Worm (Caenorhabditis elegans): ENCODE measurements around the gene perm-3.
A peak's percentile ranks its signal among the peaks of the same experiment; 100 is the strongest.
"Not testable (repeated sequence)": the region's sequence is repeated elsewhere in the genome, so short reads cannot be mapped to it uniquely, and the experiment has no call there.

Gene perm-3

DNA sequence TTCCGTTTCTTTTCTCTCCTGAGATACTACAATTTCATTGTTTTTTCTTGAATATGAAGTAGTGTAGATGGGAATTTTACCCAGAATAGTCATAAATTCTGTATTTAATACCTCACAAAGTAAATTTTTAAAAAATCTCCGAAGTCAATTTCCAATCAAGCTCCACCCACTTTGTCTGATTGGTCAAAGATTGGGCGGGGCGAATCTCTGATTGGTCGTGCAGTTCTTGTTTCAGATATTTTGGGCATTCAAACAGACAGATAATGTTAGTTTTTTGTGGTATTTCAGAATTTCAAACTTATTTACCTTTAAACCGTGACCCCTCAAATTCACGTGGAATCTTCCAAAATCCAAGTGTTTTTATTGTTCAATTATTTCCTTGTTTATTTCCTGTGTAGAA, 34.1 kb downstream of the perm-3 start, which contains the start of gene F41H10.5:
Gene F41H10.5, plus strand, starts transcription at position 375 of the 400 bp plus-strand sequence.
- no peak for TF ChIP-seq ceh-22 (tag; optimal IDR thresholded peaks at IDR 0.05)
- peak; percentile 75 for TF ChIP-seq nfya-1 (tag; optimal IDR thresholded peaks at IDR 0.05)

DNA sequence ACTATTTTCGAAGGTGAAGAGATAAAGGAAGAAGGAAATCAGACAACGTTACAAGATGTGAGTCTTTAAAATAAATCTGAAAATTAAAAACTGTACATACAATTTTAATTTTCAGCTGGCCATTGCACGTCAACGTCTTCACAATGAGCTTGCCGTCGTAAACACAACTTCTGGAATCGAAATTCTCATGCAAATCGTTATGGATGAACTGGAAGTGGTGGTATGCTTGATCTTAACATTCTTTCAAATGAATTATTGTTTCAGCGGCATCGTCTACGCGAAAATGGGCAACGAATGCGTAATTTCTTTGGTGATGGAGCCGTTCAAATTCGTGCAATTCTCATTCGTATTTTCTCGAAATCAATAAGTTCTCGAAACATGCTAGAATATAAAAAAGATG, 40.0 kb downstream of the perm-3 start:
- TF ChIP-seq K02D7.2 (tag; optimal IDR thresholded peaks at IDR 0.05) = no peak
- no peak for TF ChIP-seq pha-2 (tag; optimal IDR thresholded peaks at IDR 0.05)
- no peak for TF ChIP-seq hlh-15 (tag; optimal IDR thresholded peaks at IDR 0.05)
- no peak for TF ChIP-seq zip-5 (tag; optimal IDR thresholded peaks at IDR 0.05)
- no peak for TF ChIP-seq tbx-2 (tag; optimal IDR thresholded peaks at IDR 0.05)
- no peak for TF ChIP-seq unc-3 (GFP tag; conservative IDR thresholded peaks at IDR 0.05)
- TF ChIP-seq unc-3 (tag; optimal IDR thresholded peaks at IDR 0.05) = no peak
- no peak for TF ChIP-seq syd-9 (tag; optimal IDR thresholded peaks at IDR 0.05)
- TF ChIP-seq ceh-31 (tag; optimal IDR thresholded peaks at IDR 0.05) = no peak
- no peak for TF ChIP-seq eyg-1 (tag; optimal IDR thresholded peaks at IDR 0.05)
- TF ChIP-seq pqm-1 (tag; optimal IDR thresholded peaks at IDR 0.05) = no peak
- no peak for TF ChIP-seq pat-9 (tag; optimal IDR thresholded peaks at IDR 0.05)

DNA sequence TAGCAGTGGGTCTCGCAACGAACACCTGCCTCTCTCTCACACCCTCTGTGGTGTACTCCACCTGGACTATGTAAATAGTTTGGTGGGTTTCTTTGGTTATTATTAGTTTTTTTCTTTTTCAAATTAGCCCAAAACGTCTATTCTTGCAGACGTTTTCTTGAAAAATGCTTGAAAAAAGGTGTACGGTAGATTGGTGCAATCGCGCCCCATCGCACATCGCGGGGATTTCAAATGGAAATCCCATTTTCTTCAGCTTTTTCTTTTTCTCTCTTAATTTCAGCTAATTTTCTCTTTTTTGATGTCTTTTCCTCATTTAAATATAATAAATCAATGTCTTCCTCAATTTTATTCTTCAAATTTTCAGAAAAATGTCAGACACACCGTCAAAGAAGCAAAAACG, 40.5 kb downstream of the perm-3 start, which contains the start of gene Y4C6B.1:
Gene Y4C6B.1, plus strand, starts transcription at position 365 of the 400 bp plus-strand sequence.
- peak; percentile 17 for TF ChIP-seq tbx-2 (tag; optimal IDR thresholded peaks at IDR 0.05)
- TF ChIP-seq K09A11.1 (tag; optimal IDR thresholded peaks at IDR 0.05; ENCODE audit: insufficient read depth) = no peak
- TF ChIP-seq ttx-3 (tag; optimal IDR thresholded peaks at IDR 0.05) = peak; percentile 24

DNA sequence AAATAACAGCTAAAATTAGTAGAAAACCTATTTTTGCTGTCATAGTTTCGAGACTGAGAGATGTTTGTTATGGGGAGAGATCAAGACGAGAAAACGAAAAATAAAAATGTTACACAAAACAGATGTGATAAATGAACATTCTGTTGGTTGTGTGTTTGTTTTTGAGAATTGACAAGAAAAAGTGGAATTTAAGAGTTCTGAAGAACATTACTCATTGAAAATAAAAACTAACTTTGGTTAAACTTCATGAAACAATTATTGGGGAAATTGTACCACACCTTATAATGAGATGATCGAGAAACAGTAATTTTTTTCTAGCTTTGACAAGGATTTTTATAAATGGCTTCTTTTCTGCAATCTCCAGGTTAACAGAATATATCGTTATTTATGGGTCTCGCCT, 41.2 kb downstream of the perm-3 start, which contains the start of gene Y4C6B.7:
Gene Y4C6B.7, minus strand, starts transcription at position 101 of the 400 bp plus-strand sequence.
- TF ChIP-seq rnt-1 (tag; optimal IDR thresholded peaks at IDR 0.05) = no peak

DNA sequence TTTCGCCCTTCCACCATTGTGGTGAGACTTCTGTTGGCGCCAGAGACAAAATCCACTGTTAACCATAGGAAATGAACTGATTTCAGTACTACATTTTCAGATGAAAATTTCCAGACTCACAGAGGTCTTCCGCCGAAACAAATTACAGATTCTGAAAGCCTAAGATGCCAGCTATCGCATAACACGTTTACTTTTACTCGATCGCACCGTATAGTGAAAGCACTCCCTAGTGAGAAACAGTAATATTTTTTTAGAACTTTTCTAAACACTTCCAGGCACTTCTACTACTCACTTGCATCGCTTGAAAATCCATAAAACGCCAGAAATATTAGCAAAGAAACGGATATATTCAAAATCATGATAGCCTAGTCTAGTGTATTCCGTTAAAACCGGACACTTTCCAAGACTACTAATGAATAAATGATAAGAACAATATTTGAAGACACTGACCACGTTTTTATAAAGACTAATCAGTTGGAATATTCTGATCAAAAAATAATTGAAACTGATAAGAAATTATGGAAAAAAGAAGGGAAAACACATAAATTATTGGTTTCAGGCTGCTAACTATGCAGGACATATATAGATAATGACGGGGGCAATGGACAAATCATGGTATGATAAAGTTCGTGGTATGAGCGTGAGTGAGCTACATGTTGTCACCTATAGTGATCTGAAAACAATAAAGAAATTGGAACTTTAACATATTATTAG, 44.0 kb downstream of the perm-3 start, which contains the start of gene gba-4:
Gene gba-4, minus strand, starts transcription at position 418 of the 714 bp plus-strand sequence.
- not testable (repeated sequence) for TF ChIP-seq nhr-232, unc-86, pha-2 (tag; optimal IDR thresholded peaks at IDR 0.05)

DNA sequence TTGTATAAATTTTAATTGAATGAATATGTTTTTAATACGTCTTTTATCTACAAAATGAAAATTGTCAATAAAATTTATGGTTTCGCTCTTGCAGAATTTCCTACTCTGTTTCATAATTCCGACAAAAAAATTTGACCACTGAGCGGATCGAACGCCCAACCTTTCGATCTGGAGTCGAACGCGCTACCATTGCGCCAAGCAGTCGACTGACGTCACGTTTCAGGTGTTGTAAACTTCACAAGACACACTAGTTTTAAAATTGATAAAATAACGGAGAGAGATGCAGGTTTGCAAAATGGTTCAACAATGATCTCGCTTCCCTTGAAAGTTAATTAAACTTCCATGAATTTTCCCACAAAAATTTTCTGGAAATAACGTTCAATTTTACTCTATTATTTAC, 50.4 kb downstream of the perm-3 start:
- no peak for TF ChIP-seq ceh-24 (tag; optimal IDR thresholded peaks at IDR 0.05)
- no peak for TF ChIP-seq nhr-232 (tag; optimal IDR thresholded peaks at IDR 0.05)
- TF ChIP-seq ahr-1 (tag; optimal IDR thresholded peaks at IDR 0.05) = no peak
- TF ChIP-seq nhr-11 (tag; optimal IDR thresholded peaks at IDR 0.05) = no peak
- no peak for TF ChIP-seq ttx-3 (tag; optimal IDR thresholded peaks at IDR 0.05)
